Worm (Caenorhabditis elegans) whole organism, L1 larva: ENCODE results near the gene srw-22.

Source experiments
- C16A3.4 ChIP-seq: fragments of 150-350 bp; optimal IDR thresholded peaks from 2 replicates; lab custom pipeline; 2014; ENCODE audit warnings: missing biosample characterization, missing genetic modification characterization
- F16B12.6 ChIP-seq: fragments of 150-350 bp; optimal IDR thresholded peaks from 2 replicates; lab custom pipeline; 2014; ENCODE audit warnings: missing biosample characterization, missing genetic modification characterization
- Y116A8C.19 ChIP-seq: sonication (generic microtip); optimal IDR thresholded peaks from 2 replicates; lab custom pipeline; 2016; ENCODE audit warnings: missing compliant biosample characterization, missing genetic modification characterization, borderline replicate concordance
- aly-2 ChIP-seq: fragments of 150-350 bp; optimal IDR thresholded peaks from 2 replicates; lab custom pipeline; 2014; ENCODE audit warnings: missing biosample characterization, missing genetic modification characterization
- ama-1 ChIP-seq: fragments of 150-350 bp; optimal IDR thresholded peaks from 2 replicates; lab custom pipeline; 2014
- ceh-8 ChIP-seq: fragments of 200-800 bp; sonication (Bioruptor generic); optimal IDR thresholded peaks from 2 replicates; lab custom pipeline; 2018; ENCODE audit warnings: mild to moderate bottlenecking, missing genetic modification characterization, moderate library complexity, missing compliant biosample characterization
- ceh-88 ChIP-seq: fragments of 200-800 bp; sonication (Bioruptor generic); IDR thresholded peaks from 2 replicates; pipeline ENCODE4 v1.3.6; 2022; ENCODE audit warnings: missing genetic modification characterization, missing compliant biosample characterization
- dpl-1 ChIP-seq, 3 experiments: fragments of 150-350 bp in 2 of 3; sonication (generic microtip) in 1 of 3; optimal IDR thresholded peaks; 2 replicates each; lab custom pipeline; 2014 to 2017; ENCODE audit warnings: missing biosample characterization in 3 of 3, missing genetic modification characterization in 3 of 3, missing genetic modification reagents in 3 of 3
- efl-1 ChIP-seq, 4 experiments: fragments of 150-350 bp; optimal IDR thresholded peaks in 3 of 4; peaks in 1 of 4; 1 replicate in 1 of 4; 2 replicates in 3 of 4; lab custom pipeline; 2014; ENCODE audit warnings: missing biosample characterization in 2 of 4, missing genetic modification characterization in 2 of 4, missing genetic modification reagents in 2 of 4
- efl-3 ChIP-seq: fragments of 200-800 bp; sonication (Bioruptor generic); optimal IDR thresholded peaks from 2 replicates; lab custom pipeline; 2018; ENCODE audit warnings: mild to moderate bottlenecking, missing genetic modification characterization, missing compliant biosample characterization
- egl-27 ChIP-seq, 2 experiments: fragments of 150-350 bp in 1 of 2; sonication (generic microtip); optimal IDR thresholded peaks; 3 replicates each; lab custom pipeline; 2017 to 2018; ENCODE audit warnings: missing biosample characterization in 2 of 2, missing genetic modification characterization in 2 of 2, missing genetic modification reagents in 2 of 2
- elt-2 ChIP-seq: sonication (generic microtip); optimal IDR thresholded peaks from 2 replicates; lab custom pipeline; 2016; ENCODE audit warnings: missing genetic modification characterization, mild to moderate bottlenecking, inconsistent platforms, missing compliant biosample characterization, missing genetic modification reagents
- elt-3 ChIP-seq, 6 experiments: fragments of 150-350 bp in 1 of 6; sonication (generic microtip); optimal IDR thresholded peaks; 2 replicates each; lab custom pipeline; 2017 to 2018; ENCODE audit warnings: missing biosample characterization in 6 of 6, missing genetic modification characterization in 6 of 6, inconsistent platforms in 1 of 6
- fkh-4 ChIP-seq: sonication (generic microtip); optimal IDR thresholded peaks from 2 replicates; lab custom pipeline; 2016; ENCODE audit warnings: missing compliant biosample characterization, missing genetic modification characterization, borderline replicate concordance
- fkh-8 ChIP-seq: sonication (generic microtip); optimal IDR thresholded peaks from 2 replicates; lab custom pipeline; 2016; ENCODE audit warnings: mild to moderate bottlenecking, missing genetic modification characterization, missing compliant biosample characterization
- grh-1 ChIP-seq: fragments of 200-800 bp; sonication (Bioruptor generic); IDR thresholded peaks from 2 replicates; pipeline ENCODE4 v1.3.6; 2022; ENCODE audit warnings: missing genetic modification reagents, missing genetic modification characterization, missing compliant biosample characterization
- hlh-4 ChIP-seq: sonication (generic microtip); optimal IDR thresholded peaks from 2 replicates; lab custom pipeline; 2016; ENCODE audit warnings: mild to moderate bottlenecking, missing genetic modification characterization, missing compliant biosample characterization
- hpl-2 ChIP-seq: fragments of 150-350 bp; optimal IDR thresholded peaks from 2 replicates; lab custom pipeline; 2014; ENCODE audit warnings: missing biosample characterization, missing genetic modification reagents, missing genetic modification characterization
- isw-1 ChIP-seq: fragments of 200-800 bp; sonication (Bioruptor generic); IDR thresholded peaks from 2 replicates; pipeline ENCODE4 v1.3.6; 2022; ENCODE audit warnings: missing genetic modification characterization, missing compliant biosample characterization
- jun-1 ChIP-seq: fragments of 150-350 bp; optimal IDR thresholded peaks from 2 replicates; lab custom pipeline; 2014; ENCODE audit warnings: missing biosample characterization, missing genetic modification reagents, missing genetic modification characterization
- lin-14 ChIP-seq: fragments of 200-800 bp; sonication (Bioruptor generic); optimal IDR thresholded peaks from 2 replicates; lab custom pipeline; 2018; ENCODE audit warnings: mild to moderate bottlenecking, missing genetic modification characterization, moderate library complexity, missing compliant biosample characterization
- lsy-2 ChIP-seq, 2 experiments: fragments of 150-350 bp; optimal IDR thresholded peaks; 2 replicates each; lab custom pipeline; 2014; ENCODE audit warnings: missing biosample characterization in 2 of 2, missing genetic modification characterization in 2 of 2
- mep-1 ChIP-seq: fragments of 150-350 bp; optimal IDR thresholded peaks from 2 replicates; lab custom pipeline; 2014; ENCODE audit warnings: missing biosample characterization, missing genetic modification characterization
- nhr-19 ChIP-seq: fragments of 200-800 bp; sonication (Bioruptor generic); conservative IDR thresholded peaks from 2 replicates; pipeline ENCODE4 v1.3.6; 2022; ENCODE audit warnings: missing genetic modification characterization, missing compliant biosample characterization
- nhr-20 ChIP-seq: sonication (generic microtip); optimal IDR thresholded peaks from 2 replicates; lab custom pipeline; 2016; ENCODE audit warnings: mild to moderate bottlenecking, missing genetic modification characterization, missing compliant biosample characterization
- nhr-237 ChIP-seq: fragments of 150-350 bp; optimal IDR thresholded peaks from 2 replicates; lab custom pipeline; 2014; ENCODE audit warnings: missing biosample characterization, missing genetic modification characterization
- nhr-47 ChIP-seq: sonication (generic microtip); optimal IDR thresholded peaks from 2 replicates; lab custom pipeline; 2016; ENCODE audit warnings: mild to moderate bottlenecking, missing genetic modification characterization, moderate library complexity, missing compliant biosample characterization
- nhr-76 ChIP-seq: sonication (generic microtip); optimal IDR thresholded peaks from 2 replicates; lab custom pipeline; 2017; ENCODE audit warnings: missing biosample characterization, missing genetic modification characterization
- nhr-84 ChIP-seq: sonication (generic microtip); optimal IDR thresholded peaks from 2 replicates; lab custom pipeline; 2017; ENCODE audit warnings: missing biosample characterization, missing genetic modification characterization
- nhr-85 ChIP-seq: sonication (generic microtip); peaks from one replicate; lab custom pipeline; 2016; ENCODE audit warnings: missing genetic modification characterization, inconsistent platforms, missing compliant biosample characterization
- nhr-90 ChIP-seq: sonication (generic microtip); optimal IDR thresholded peaks from 2 replicates; lab custom pipeline; 2016; ENCODE audit warnings: mild to moderate bottlenecking, missing genetic modification characterization, missing compliant biosample characterization; ENCODE audit not compliant: poor library complexity
- pax-3 ChIP-seq: fragments of 200-800 bp; sonication (Bioruptor generic); optimal IDR thresholded peaks from 2 replicates; lab custom pipeline; 2018; ENCODE audit warnings: mild to moderate bottlenecking, missing genetic modification characterization, moderate library complexity, missing compliant biosample characterization
- pqm-1 ChIP-seq: sonication (generic microtip); optimal IDR thresholded peaks from 3 replicates; lab custom pipeline; 2017; ENCODE audit warnings: missing biosample characterization, missing genetic modification characterization
- rnt-1 ChIP-seq: sonication (generic microtip); optimal IDR thresholded peaks from 2 replicates; lab custom pipeline; 2016; ENCODE audit warnings: mild to moderate bottlenecking, missing genetic modification characterization, moderate library complexity, missing compliant biosample characterization
- snpc-4 ChIP-seq: fragments of 150-350 bp; optimal IDR thresholded peaks from 2 replicates; lab custom pipeline; 2014; ENCODE audit warnings: missing biosample characterization, missing genetic modification characterization
- sup-37 ChIP-seq: fragments of 200-800 bp; sonication (Bioruptor generic); optimal IDR thresholded peaks from 2 replicates; lab custom pipeline; 2018; ENCODE audit warnings: mild to moderate bottlenecking, missing genetic modification characterization, missing compliant biosample characterization
- swsn-7 ChIP-seq: sonication (generic microtip); optimal IDR thresholded peaks from 2 replicates; lab custom pipeline; 2016; ENCODE audit warnings: missing genetic modification characterization, missing compliant biosample characterization
- tlp-1 ChIP-seq: fragments of 150-350 bp; optimal IDR thresholded peaks from 2 replicates; lab custom pipeline; 2014; ENCODE audit warnings: missing biosample characterization, missing genetic modification characterization
- unc-130 ChIP-seq: fragments of 150-350 bp; optimal IDR thresholded peaks from 2 replicates; lab custom pipeline; 2017; ENCODE audit warnings: missing biosample characterization, missing genetic modification characterization, inconsistent platforms
- unc-86 ChIP-seq: sonication (generic microtip); optimal IDR thresholded peaks from 2 replicates; lab custom pipeline; 2016; ENCODE audit warnings: missing genetic modification characterization, missing compliant biosample characterization
- unc-98 ChIP-seq: fragments of 200-800 bp; sonication (Bioruptor generic); IDR thresholded peaks from 2 replicates; pipeline ENCODE4 v1.3.6; 2022; ENCODE audit warnings: missing genetic modification characterization, missing compliant biosample characterization
- zag-1 ChIP-seq: fragments of 150-350 bp; optimal IDR thresholded peaks from 2 replicates; lab custom pipeline; 2014; ENCODE audit warnings: missing biosample characterization, missing genetic modification characterization
- ztf-11 ChIP-seq, 2 experiments: sonication (generic microtip); optimal IDR thresholded peaks; 2 replicates each; lab custom pipeline; 2016 to 2017; ENCODE audit warnings: missing genetic modification characterization in 2 of 2, missing biosample characterization in 1 of 2, missing compliant biosample characterization in 1 of 2
- ztf-4 ChIP-seq: fragments of 150-350 bp; optimal IDR thresholded peaks from 2 replicates; lab custom pipeline; 2014; ENCODE audit warnings: missing biosample characterization, missing genetic modification characterization

Gene srw-22

DNA sequence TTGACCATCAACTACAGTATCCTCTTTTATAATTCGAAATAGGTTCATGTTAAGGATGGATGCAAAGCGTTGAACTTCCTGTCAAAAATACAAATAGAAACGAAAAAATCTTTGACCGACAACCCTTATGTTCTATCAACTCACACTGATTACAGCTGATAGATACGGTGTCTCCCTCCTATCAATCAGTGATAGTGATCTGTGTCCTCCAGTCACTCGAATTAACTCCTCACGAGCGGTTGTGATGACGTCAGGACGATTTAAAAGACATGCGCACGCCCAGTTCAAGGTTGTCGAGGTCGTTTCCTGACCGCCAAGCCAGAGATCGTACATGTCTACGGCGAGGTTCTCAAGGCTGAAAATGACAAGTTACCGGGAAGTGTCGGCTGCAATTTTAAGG is 17.6 kb downstream of the srw-22 start:
- TF ChIP-seq unc-130 (tag; lab: Kevin White, UChicago) (no peak), nhr-76 (no peak), F16B12.6 (tag; lab: Kevin White, UChicago) (no peak), pqm-1 (no peak), unc-98 (no peak), egl-27 (tag; optimal IDR thresholded peaks at IDR 0.05; lab: Kevin White, UChicago) (no peak), nhr-20 (tag; lab: Kevin White, UChicago) (peak; percentile 42), nhr-90 (tag; lab: Kevin White, UChicago) (no peak), isw-1 (GFP tag; lab: Robert Waterston, UW) (no peak), C16A3.4 (tag; lab: Kevin White, UChicago) (no peak), ama-1 (lab: Kevin White, UChicago) (no peak), sup-37 (no peak), jun-1 (no peak), elt-3 (tag; optimal IDR thresholded peaks at IDR 0.05; lab: Kevin White, UChicago) (peak; percentile 28 to 88 (median 78)), snpc-4 (tag; lab: Kevin White, UChicago) (no peak), aly-2 (tag; lab: Kevin White, UChicago) (no peak), ztf-4 (no peak), unc-86 (tag; lab: Kevin White, UChicago) (no peak), pax-3 (tag; lab: Kevin White, UChicago) (no peak), hpl-2 (GFP tag; lab: Kevin White, UChicago) (no peak), nhr-85 (tag; lab: Kevin White, UChicago) (peak; percentile 83), efl-1 (optimal IDR thresholded peaks at IDR 0.05; lab: Kevin White, UChicago) (no peak), efl-1 (GFP tag; optimal IDR thresholded peaks at IDR 0.05 in 1 of 2; lab: Kevin White, UChicago) (peak in 1 of 2 experiments; percentile 88), efl-3 (no peak), fkh-8 (tag; lab: Kevin White, UChicago) (no peak)

DNA sequence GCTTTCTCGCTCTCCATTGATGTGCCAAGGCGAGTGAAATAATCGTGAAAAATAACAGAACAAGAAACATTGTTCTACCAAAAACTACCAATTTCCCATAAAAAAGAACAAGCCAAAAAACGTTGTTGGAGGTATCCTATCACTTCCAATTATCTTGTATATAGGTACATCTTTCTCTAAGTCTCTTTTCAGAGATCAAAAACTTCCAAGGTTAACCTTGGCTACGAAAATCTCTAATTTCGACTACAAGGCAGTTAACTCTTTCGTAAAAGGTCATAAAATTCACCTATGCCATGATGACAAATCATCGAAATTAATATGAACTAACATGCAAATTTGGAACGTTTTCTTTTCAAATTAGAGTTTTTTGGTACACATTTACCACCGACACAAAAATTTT is 19.5 kb downstream of the srw-22 start, which contains the start of gene cyp-34A1:
TSS of gene cyp-34A1 (minus strand) at position 101 of the 400 bp plus-strand sequence.
- no peak for TF ChIP-seq nhr-237 (tag; lab: Kevin White, UChicago)
- no peak for TF ChIP-seq ceh-88
- TF ChIP-seq grh-1, result no peak
- no peak for TF ChIP-seq nhr-84 (tag; lab: Kevin White, UChicago)

DNA sequence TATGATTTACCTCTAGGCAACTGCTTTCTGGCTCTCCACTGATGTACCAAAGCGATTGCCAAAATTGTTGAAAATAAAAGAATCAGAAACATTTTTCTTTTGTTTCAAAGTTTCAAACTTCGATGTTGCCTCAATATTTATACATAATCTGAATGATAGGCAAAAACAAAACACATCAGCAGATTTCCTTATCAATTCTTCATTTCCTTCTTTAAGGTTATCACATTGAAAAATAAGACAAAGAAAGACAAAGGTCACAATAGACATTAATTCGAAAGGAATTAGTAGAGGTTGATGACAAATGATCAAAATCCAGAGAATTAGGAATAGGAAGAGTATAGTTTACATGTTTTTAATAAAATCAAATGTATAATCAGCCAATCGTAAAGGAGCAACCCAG is 22.6 kb downstream of the srw-22 start, which contains the start of gene cyp-34A2:
TSS of gene cyp-34A2 (minus strand) at position 101 of the 400 bp plus-strand sequence.
- TF ChIP-seq rnt-1 (tag; lab: Kevin White, UChicago), result no peak
- TF ChIP-seq efl-1 (optimal IDR thresholded peaks at IDR 0.05; lab: Kevin White, UChicago), result no peak
- peak in 1 of 2 experiments; percentile 12 for TF ChIP-seq efl-1 (GFP tag; optimal IDR thresholded peaks at IDR 0.05 in 1 of 2; lab: Kevin White, UChicago)
- no peak for TF ChIP-seq nhr-47

DNA sequence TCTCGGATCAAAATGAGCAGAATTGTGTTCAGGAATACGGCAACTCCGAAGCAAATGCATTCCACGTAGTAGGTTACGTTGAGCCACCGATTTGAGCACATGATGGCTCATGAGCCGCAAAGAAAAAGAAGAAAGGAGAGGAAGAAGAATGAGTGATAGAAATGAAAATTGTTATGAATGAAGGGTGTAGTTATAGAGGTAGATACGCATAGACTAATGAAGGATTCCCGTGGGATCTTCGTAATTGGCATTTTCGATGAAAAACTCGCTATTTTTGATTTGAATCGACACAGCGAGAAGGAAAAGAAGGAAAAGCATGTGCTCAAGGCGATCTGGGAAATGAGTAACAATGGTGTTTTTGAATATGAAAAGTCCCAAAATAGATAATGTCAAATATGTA is 25.5 kb downstream of the srw-22 start, which contains the start of gene str-96:
TSS of gene str-96 (minus strand) at position 101 of the 400 bp plus-strand sequence.
- TF ChIP-seq ceh-8 (GFP tag; lab: Kevin White, UChicago) (peak; percentile 86), fkh-8 (tag; lab: Kevin White, UChicago) (peak; percentile 32), nhr-20 (tag; lab: Kevin White, UChicago) (no peak)

DNA sequence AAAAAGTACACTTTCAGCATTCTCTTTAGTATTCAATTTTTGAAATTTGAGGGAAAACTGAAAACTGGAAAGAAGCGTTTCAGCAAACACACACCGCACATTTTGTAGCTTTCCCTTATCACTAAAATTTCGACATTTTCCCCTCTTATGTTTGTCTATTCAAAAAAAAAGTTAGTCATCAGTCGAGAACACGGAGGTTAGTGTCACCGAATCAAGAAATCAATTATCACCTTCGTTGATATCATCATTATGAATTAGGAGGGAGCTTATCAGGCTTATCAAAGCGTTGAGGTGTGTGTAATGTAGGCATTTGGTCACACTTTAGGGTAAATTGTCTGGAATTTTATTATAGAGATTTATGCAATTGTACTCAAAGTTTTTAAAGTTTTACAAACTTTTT is 30.2 kb downstream of the srw-22 start, which contains the start of gene cpr-3:
TSS of gene cpr-3 (minus strand) at position 104 of the 400 bp plus-strand sequence.
- TF ChIP-seq mep-1 (tag; lab: Kevin White, UChicago) (no peak), pax-3 (tag; lab: Kevin White, UChicago) (peak; percentile 88), hpl-2 (GFP tag; lab: Kevin White, UChicago) (no peak), lin-14 (GFP tag; lab: Kevin White, UChicago) (no peak), zag-1 (tag; lab: Kevin White, UChicago) (no peak), F16B12.6 (tag; lab: Kevin White, UChicago) (no peak), hlh-4 (tag; lab: Kevin White, UChicago) (no peak), fkh-4 (tag; lab: Kevin White, UChicago) (no peak), nhr-19 (GFP tag; lab: Robert Waterston, UW) (no peak), rnt-1 (tag; lab: Kevin White, UChicago) (no peak), lsy-2 (tag; optimal IDR thresholded peaks at IDR 0.05; lab: Kevin White, UChicago) (no peak), nhr-20 (tag; lab: Kevin White, UChicago) (peak; percentile 52), Y116A8C.19 (tag; lab: Kevin White, UChicago) (no peak), elt-2 (tag; lab: Kevin White, UChicago) (peak; percentile 100), elt-3 (tag; optimal IDR thresholded peaks at IDR 0.05; lab: Kevin White, UChicago) (no peak), pqm-1 (peak; percentile 90), fkh-8 (tag; lab: Kevin White, UChicago) (no peak), ztf-11 (tag; optimal IDR thresholded peaks at IDR 0.05; lab: Kevin White, UChicago) (no peak), swsn-7 (tag; lab: Kevin White, UChicago) (no peak), dpl-1 (GFP tag; optimal IDR thresholded peaks at IDR 0.05; lab: Kevin White, UChicago) (no peak), tlp-1 (tag; lab: Kevin White, UChicago) (peak; percentile 83), unc-130 (tag; lab: Kevin White, UChicago) (no peak), nhr-85 (tag; lab: Kevin White, UChicago) (no peak), nhr-84 (tag; lab: Kevin White, UChicago) (no peak)
